Worm (Caenorhabditis elegans) whole organism, L4 larva: ENCODE measurements around the gene ttr-1.

Source experiments
- D1046.2 ChIP-seq: fragments of 200-800 bp; sonication (Bioruptor generic); IDR thresholded peaks from 2 replicates; pipeline ENCODE4 v1.3.6; 2022; ENCODE audit warnings: missing genetic modification characterization, missing compliant biosample characterization
- F10B5.3 ChIP-seq: sonication (generic microtip); optimal IDR thresholded peaks from 2 replicates; lab custom pipeline; 2016; ENCODE audit warnings: mild to moderate bottlenecking, missing genetic modification characterization, missing compliant biosample characterization
- F49E8.2 ChIP-seq: sonication (generic microtip); optimal IDR thresholded peaks from 2 replicates; lab custom pipeline; 2016; ENCODE audit warnings: missing compliant biosample characterization, mild to moderate bottlenecking, missing genetic modification characterization, borderline replicate concordance
- Y75B8A.6 ChIP-seq: fragments of 200-800 bp; sonication (Bioruptor generic); IDR thresholded peaks from 2 replicates; pipeline ENCODE4 v1.3.6; 2022; ENCODE audit warnings: missing genetic modification reagents, missing genetic modification characterization, missing compliant biosample characterization
- aha-1 ChIP-seq: fragments of 150-350 bp; peaks from one replicate; lab custom pipeline; 2014; ENCODE audit warnings: missing biosample characterization, missing genetic modification characterization
- aly-2 ChIP-seq: sonication (generic microtip); optimal IDR thresholded peaks from 2 replicates; lab custom pipeline; 2018; ENCODE audit warnings: missing biosample characterization, missing genetic modification characterization
- ceh-28 ChIP-seq: fragments of 150-350 bp; optimal IDR thresholded peaks from 2 replicates; lab custom pipeline; 2014; ENCODE audit warnings: missing biosample characterization, missing genetic modification reagents, missing genetic modification characterization
- ceh-44 ChIP-seq: fragments of 200-800 bp; sonication (Bioruptor generic); IDR thresholded peaks from 2 replicates; pipeline ENCODE4 v1.3.6; 2022; ENCODE audit warnings: missing genetic modification reagents, missing genetic modification characterization, missing compliant biosample characterization
- ces-1 ChIP-seq: fragments of 150-350 bp; sonication (generic microtip); optimal IDR thresholded peaks from 4 replicates; lab custom pipeline; 2014; ENCODE audit warnings: missing biosample characterization, missing genetic modification reagents, missing genetic modification characterization
- ctbp-1 ChIP-seq: fragments of 200-800 bp; sonication (Bioruptor generic); IDR thresholded peaks from 2 replicates; pipeline ENCODE4 v1.3.6; 2022; ENCODE audit warnings: missing genetic modification reagents, missing genetic modification characterization, missing compliant biosample characterization
- daf-12 ChIP-seq: fragments of 150-350 bp; optimal IDR thresholded peaks from 2 replicates; lab custom pipeline; 2014; ENCODE audit warnings: missing biosample characterization, missing genetic modification reagents, missing genetic modification characterization
- daf-16 ChIP-seq, 3 experiments: sonication (generic microtip); optimal IDR thresholded peaks; 2 replicates each; lab custom pipeline; 2016 to 2017; ENCODE audit warnings: missing genetic modification characterization in 3 of 3, missing genetic modification reagents in 3 of 3, mild to moderate bottlenecking in 2 of 3, missing compliant biosample characterization in 2 of 3, missing biosample characterization in 1 of 3, moderate library complexity in 1 of 3
- daf-19 ChIP-seq: fragments of 200-800 bp; sonication (Bioruptor generic); conservative IDR thresholded peaks from 2 replicates; pipeline ENCODE4 v1.3.6; 2022; ENCODE audit warnings: missing genetic modification characterization, missing compliant biosample characterization
- dmd-6 ChIP-seq: fragments of 200-800 bp; sonication (Bioruptor generic); IDR thresholded peaks from 2 replicates; pipeline ENCODE4 v1.3.6; 2022; ENCODE audit warnings: missing genetic modification reagents, missing genetic modification characterization, missing compliant biosample characterization
- dpl-1 ChIP-seq: fragments of 150-350 bp; optimal IDR thresholded peaks from 2 replicates; lab custom pipeline; 2014; ENCODE audit warnings: missing biosample characterization, missing genetic modification reagents, missing genetic modification characterization
- duxl-1 ChIP-seq: sonication (generic microtip); optimal IDR thresholded peaks from 2 replicates; lab custom pipeline; 2016; ENCODE audit warnings: mild to moderate bottlenecking, missing genetic modification characterization, moderate library complexity, missing compliant biosample characterization; ENCODE audit not compliant: poor library complexity
- dve-1 ChIP-seq: sonication (generic microtip); optimal IDR thresholded peaks from 2 replicates; lab custom pipeline; 2017; ENCODE audit warnings: antibody characterized with exemption, mild to moderate bottlenecking, missing genetic modification characterization, missing compliant biosample characterization; ENCODE audit not compliant: insufficient read depth
- gei-8 ChIP-seq: fragments of 200-800 bp; sonication (Bioruptor generic); optimal IDR thresholded peaks from 2 replicates; lab custom pipeline; 2018; ENCODE audit warnings: mild to moderate bottlenecking, missing genetic modification characterization, missing compliant biosample characterization
- hlh-11 ChIP-seq: fragments of 200-800 bp; sonication (Bioruptor generic); optimal IDR thresholded peaks from 2 replicates; lab custom pipeline; 2018; ENCODE audit warnings: mild to moderate bottlenecking, missing genetic modification characterization, missing compliant biosample characterization
- hlh-30 ChIP-seq: sonication (generic microtip); optimal IDR thresholded peaks from 2 replicates; lab custom pipeline; 2017; ENCODE audit warnings: antibody characterized with exemption, mild to moderate bottlenecking, missing genetic modification characterization, missing compliant biosample characterization; ENCODE audit not compliant: insufficient read depth
- hmg-1.1 ChIP-seq: fragments of 200-800 bp; sonication (Bioruptor generic); IDR thresholded peaks from 2 replicates; pipeline ENCODE4 v1.3.6; 2022; ENCODE audit warnings: missing genetic modification reagents, missing genetic modification characterization, missing compliant biosample characterization
- lim-7 ChIP-seq: fragments of 200-800 bp; sonication (Bioruptor generic); IDR thresholded peaks from 2 replicates; pipeline ENCODE4 v1.3.6; 2022; ENCODE audit warnings: missing genetic modification characterization, missing compliant biosample characterization
- lin-15B ChIP-seq: fragments of 150-350 bp; sonication (generic microtip); optimal IDR thresholded peaks from 3 replicates; lab custom pipeline; 2014; ENCODE audit warnings: missing biosample characterization, missing genetic modification characterization
- lin-29 ChIP-seq: fragments of 200-800 bp; sonication (Bioruptor generic); IDR thresholded peaks from 2 replicates; pipeline ENCODE4 v1.3.6; 2022; ENCODE audit warnings: missing genetic modification reagents, missing genetic modification characterization, missing compliant biosample characterization
- lin-39 ChIP-seq: fragments of 150-350 bp; optimal IDR thresholded peaks from 2 replicates; lab custom pipeline; 2014; ENCODE audit warnings: missing biosample characterization, missing genetic modification reagents, missing genetic modification characterization
- lir-3 ChIP-seq: sonication (generic microtip); optimal IDR thresholded peaks from 2 replicates; lab custom pipeline; 2016; ENCODE audit warnings: mild to moderate bottlenecking, missing genetic modification characterization, missing compliant biosample characterization
- lsy-2 ChIP-seq, 2 experiments: fragments of 150-350 bp in 1 of 2; sonication (generic microtip) in 1 of 2; optimal IDR thresholded peaks; 2 replicates each; lab custom pipeline; 2014 to 2017; ENCODE audit warnings: missing biosample characterization in 2 of 2, missing genetic modification characterization in 2 of 2
- mdl-1 ChIP-seq, 2 experiments: fragments of 150-350 bp in 1 of 2; sonication (generic microtip) in 1 of 2; optimal IDR thresholded peaks; 2 replicates each; lab custom pipeline; 2014 to 2017; ENCODE audit warnings: missing biosample characterization in 2 of 2, missing genetic modification characterization in 2 of 2
- nhr-102 ChIP-seq: sonication (generic microtip); optimal IDR thresholded peaks from 2 replicates; lab custom pipeline; 2016; ENCODE audit warnings: mild to moderate bottlenecking, missing genetic modification characterization, moderate library complexity, missing compliant biosample characterization
- nhr-111 ChIP-seq: fragments of 200-800 bp; sonication (Bioruptor generic); optimal IDR thresholded peaks from 2 replicates; lab custom pipeline; 2018; ENCODE audit warnings: mild to moderate bottlenecking, missing genetic modification characterization, missing compliant biosample characterization
- nhr-28 ChIP-seq: fragments of 150-350 bp; optimal IDR thresholded peaks from 2 replicates; lab custom pipeline; 2014; ENCODE audit warnings: missing biosample characterization, missing genetic modification characterization
- nhr-41 ChIP-seq: fragments of 200-800 bp; sonication (Bioruptor generic); IDR thresholded peaks from 2 replicates; pipeline ENCODE4 v1.3.6; 2022; ENCODE audit warnings: missing genetic modification reagents, missing genetic modification characterization, missing compliant biosample characterization
- nhr-42 ChIP-seq: fragments of 200-800 bp; sonication (Bioruptor generic); IDR thresholded peaks from 2 replicates; pipeline ENCODE4 v1.3.6; 2022; ENCODE audit warnings: missing genetic modification characterization, missing compliant biosample characterization
- nhr-77 ChIP-seq: fragments of 150-350 bp; optimal IDR thresholded peaks from 2 replicates; lab custom pipeline; 2014; ENCODE audit warnings: missing biosample characterization, missing genetic modification characterization
- php-3 ChIP-seq: fragments of 200-800 bp; sonication (Bioruptor generic); IDR thresholded peaks from 2 replicates; pipeline ENCODE4 v1.3.6; 2022; ENCODE audit warnings: missing genetic modification reagents, missing genetic modification characterization, missing compliant biosample characterization
- pqm-1 ChIP-seq: sonication (generic microtip); optimal IDR thresholded peaks from 2 replicates; lab custom pipeline; 2017; ENCODE audit warnings: missing biosample characterization, missing genetic modification characterization
- set-16 ChIP-seq: fragments of 200-800 bp; sonication (Bioruptor generic); IDR thresholded peaks from 2 replicates; pipeline ENCODE4 v1.3.6; 2022; ENCODE audit warnings: missing genetic modification reagents, missing genetic modification characterization, missing compliant biosample characterization
- snpc-1.2 ChIP-seq: fragments of 200-800 bp; sonication (Bioruptor generic); IDR thresholded peaks from 2 replicates; pipeline ENCODE4 v1.3.6; 2022; ENCODE audit warnings: missing genetic modification reagents, missing genetic modification characterization, missing compliant biosample characterization
- snpc-4 ChIP-seq: fragments of 150-350 bp; optimal IDR thresholded peaks from 2 replicates; lab custom pipeline; 2014; ENCODE audit warnings: missing biosample characterization, missing genetic modification characterization
- spr-1 ChIP-seq: sonication (generic microtip); optimal IDR thresholded peaks from 2 replicates; lab custom pipeline; 2016; ENCODE audit warnings: mild to moderate bottlenecking, missing genetic modification characterization, missing compliant biosample characterization
- spr-3 ChIP-seq: fragments of 200-800 bp; sonication (Bioruptor generic); optimal IDR thresholded peaks from 2 replicates; lab custom pipeline; 2018; ENCODE audit warnings: mild to moderate bottlenecking, missing genetic modification characterization, missing compliant biosample characterization
- tag-97 ChIP-seq: fragments of 200-800 bp; sonication (Bioruptor generic); IDR thresholded peaks from 2 replicates; pipeline ENCODE4 v1.3.6; 2022; ENCODE audit warnings: missing genetic modification characterization, missing compliant biosample characterization
- unc-130 ChIP-seq: sonication (generic microtip); optimal IDR thresholded peaks from 2 replicates; lab custom pipeline; 2016; ENCODE audit warnings: missing genetic modification reagents, missing genetic modification characterization, missing compliant biosample characterization
- unc-62 ChIP-seq, 3 experiments: fragments of 150-350 bp in 1 of 3; sonication (generic microtip); optimal IDR thresholded peaks in 2 of 3; peaks in 1 of 3; 1 replicate in 1 of 3; 2 replicates in 2 of 3; lab custom pipeline; 2014 to 2017; ENCODE audit warnings: missing biosample characterization in 3 of 3, missing genetic modification characterization in 3 of 3, missing genetic modification reagents in 3 of 3, missing genotype in 1 of 3
- vab-7 ChIP-seq: fragments of 200-800 bp; sonication (Bioruptor generic); IDR thresholded peaks from 2 replicates; pipeline ENCODE4 v1.3.6; 2022; ENCODE audit warnings: missing genetic modification reagents, missing genetic modification characterization, missing compliant biosample characterization
- zfp-2 ChIP-seq: sonication (generic microtip); optimal IDR thresholded peaks from 2 replicates; lab custom pipeline; 2016; ENCODE audit warnings: mild to moderate bottlenecking, missing genetic modification characterization, missing compliant biosample characterization
- zip-11 ChIP-seq: fragments of 200-800 bp; sonication (Bioruptor generic); IDR thresholded peaks from 2 replicates; pipeline ENCODE4 v1.3.6; 2022; ENCODE audit warnings: missing genetic modification characterization, missing compliant biosample characterization
- ztf-11 ChIP-seq: fragments of 150-350 bp; optimal IDR thresholded peaks from 2 replicates; lab custom pipeline; 2014; ENCODE audit warnings: missing biosample characterization, missing genetic modification characterization

Gene ttr-1

ce11 chrIII:9912501-9912900 is 16.4 kb upstream of the ttr-1 start:
- TF ChIP-seq nhr-77 (tag; lab: Kevin White, UChicago) (no peak), hlh-30 (tag; lab: Kevin White, UChicago) (peak; percentile 39), dpl-1 (peak; percentile 55), daf-16 (GFP tag; optimal IDR thresholded peaks at IDR 0.05; lab: Kevin White, UChicago) (no peak), daf-16 (tag; optimal IDR thresholded peaks at IDR 0.05; lab: Kevin White, UChicago) (peak; percentile 19), lsy-2 (tag; optimal IDR thresholded peaks at IDR 0.05; lab: Kevin White, UChicago) (peak in 1 of 2 experiments; percentile 6)

ce11 chrIII:9912998-9913397 is 15.9 kb upstream of the ttr-1 start:
- TF ChIP-seq daf-16 (GFP tag; optimal IDR thresholded peaks at IDR 0.05; lab: Kevin White, UChicago), result no peak
- TF ChIP-seq daf-16 (tag; optimal IDR thresholded peaks at IDR 0.05; lab: Kevin White, UChicago), result peak; percentile 48
- TF ChIP-seq set-16 (GFP tag; lab: Robert Waterston, UW), result no peak
- no peak for TF ChIP-seq nhr-42 (GFP tag; lab: Robert Waterston, UW)
- no peak for TF ChIP-seq pqm-1
- TF ChIP-seq aha-1 (tag; lab: Kevin White, UChicago), result peak; percentile 96
- no peak for TF ChIP-seq zip-11
- no peak for TF ChIP-seq snpc-4 (tag; lab: Kevin White, UChicago)
- no peak for TF ChIP-seq ces-1 (GFP tag; lab: Kevin White, UChicago)
- TF ChIP-seq nhr-28 (tag; lab: Kevin White, UChicago), result peak; percentile 0
- no peak for TF ChIP-seq daf-19 (GFP tag; lab: Robert Waterston, UW)
- TF ChIP-seq F10B5.3, result no peak
- no peak for TF ChIP-seq hmg-1.1
- no peak for TF ChIP-seq lin-15B (tag; lab: Kevin White, UChicago)
- peak; percentile 44 for TF ChIP-seq dmd-6 (GFP tag; lab: Robert Waterston, UW)
- no peak for TF ChIP-seq nhr-102
- TF ChIP-seq spr-1 (tag; lab: Kevin White, UChicago), result no peak
- TF ChIP-seq lin-39, result no peak
- TF ChIP-seq zfp-2 (tag; lab: Kevin White, UChicago), result no peak
- no peak for TF ChIP-seq lin-29 (GFP tag; lab: Robert Waterston, UW)
- TF ChIP-seq vab-7 (GFP tag; lab: Robert Waterston, UW), result no peak
- no peak for TF ChIP-seq nhr-111 (GFP tag; lab: Kevin White, UChicago)
- TF ChIP-seq ztf-11 (tag; lab: Kevin White, UChicago), result no peak
- no peak for TF ChIP-seq duxl-1 (tag; lab: Kevin White, UChicago)
- TF ChIP-seq nhr-77 (tag; lab: Kevin White, UChicago), result no peak
- TF ChIP-seq php-3, result 0 out of 2 replicates have a peak, but pooled peaks have one; percentile 55
- TF ChIP-seq aly-2 (tag; lab: Kevin White, UChicago), result no peak
- no peak for TF ChIP-seq daf-12 (tag; lab: Kevin White, UChicago)
- no peak for TF ChIP-seq tag-97 (GFP tag; lab: Robert Waterston, UW)
- TF ChIP-seq hlh-30 (tag; lab: Kevin White, UChicago), result peak; percentile 41
- TF ChIP-seq dve-1 (tag; lab: Kevin White, UChicago), result peak; percentile 62
- TF ChIP-seq hlh-11, result peak; percentile 34
- TF ChIP-seq ceh-44 (GFP tag; lab: Robert Waterston, UW), result no peak
- no peak for TF ChIP-seq ceh-28 (tag; lab: Kevin White, UChicago)
- TF ChIP-seq lir-3, result no peak
- no peak for TF ChIP-seq lim-7 (GFP tag; lab: Robert Waterston, UW)
- TF ChIP-seq F49E8.2 (tag; lab: Kevin White, UChicago), result no peak
- no peak for TF ChIP-seq unc-62 (GFP tag; optimal IDR thresholded peaks at IDR 0.05 in 1 of 2; lab: Kevin White, UChicago)
- no peak for TF ChIP-seq unc-62 (tag; optimal IDR thresholded peaks at IDR 0.05; lab: Kevin White, UChicago)
- no peak for TF ChIP-seq nhr-41 (GFP tag; lab: Robert Waterston, UW)
- no peak for TF ChIP-seq ctbp-1 (GFP tag; lab: Robert Waterston, UW)
- TF ChIP-seq snpc-1.2, result no peak
- TF ChIP-seq mdl-1 (tag; optimal IDR thresholded peaks at IDR 0.05; lab: Kevin White, UChicago), result no peak
- TF ChIP-seq D1046.2 (GFP tag; lab: Robert Waterston, UW), result no peak
- no peak for TF ChIP-seq spr-3 (GFP tag; lab: Kevin White, UChicago)
- no peak for TF ChIP-seq gei-8
- TF ChIP-seq Y75B8A.6, result no peak
- TF ChIP-seq unc-130 (GFP tag; lab: Kevin White, UChicago), result no peak
